Fruit fly (Drosophila melanogaster): Measurements from ENCODE around the gene GCS2beta.
A peak's percentile ranks its signal among the peaks of the same experiment; 100 is the strongest.

DNA sequence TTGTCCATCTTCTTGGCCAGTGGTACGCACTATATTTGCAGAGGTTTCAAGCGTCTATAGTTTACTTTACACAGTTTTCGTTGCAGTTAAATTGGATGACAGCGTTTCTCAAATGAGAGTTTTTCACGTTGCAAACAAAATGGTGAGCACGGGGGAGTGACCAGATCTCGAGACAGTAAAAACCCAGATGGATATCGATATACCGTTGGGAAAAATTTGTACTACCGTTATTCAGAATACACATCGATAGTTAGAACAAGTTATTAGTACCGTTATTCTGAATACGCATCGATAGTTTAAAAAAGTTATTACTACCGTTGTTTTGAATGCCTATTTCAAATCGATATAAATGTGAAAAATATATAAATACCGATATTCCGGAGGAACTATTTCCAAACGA, 6.4 kb downstream of the GCS2beta start, which contains the start of gene cass:
- TF ChIP-seq CG32006 (GFP tag; optimal IDR thresholded peaks at IDR 0.05) (no peak), cyc (GFP tag; optimal IDR thresholded peaks at IDR 0.05) (no peak), fd85E (GFP tag; optimal IDR thresholded peaks at IDR 0.05) (no peak), Smox (GFP tag; optimal IDR thresholded peaks at IDR 0.05) (no peak), dac (GFP tag; optimal IDR thresholded peaks at IDR 0.05) (no peak), CG1621 (tag; optimal IDR thresholded peaks at IDR 0.05) (no peak), CG3032 (tag; optimal IDR thresholded peaks at IDR 0.05) (no peak), Lpt (GFP tag; optimal IDR thresholded peaks at IDR 0.05) (no peak), acj6 (GFP tag; optimal IDR thresholded peaks at IDR 0.05) (no peak), Eip78C (GFP tag) (peak; percentile 74)

Measured in whole organism, prepupa.